Fruit fly (Drosophila melanogaster) whole organism, embryonic: Measurements from ENCODE around the gene RhoGAP5A.

Experiments
- Atf-2 ChIP-seq: fragments of 200-800 bp; sonication (Bioruptor generic); optimal IDR thresholded peaks from 2 replicates; lab custom pipeline; 2016; ENCODE audit warnings: missing biosample characterization, missing genetic modification characterization
- CG10543 ChIP-seq: fragments of 200-800 bp; sonication (Bioruptor generic); optimal IDR thresholded peaks from 3 replicates; lab custom pipeline; 2017; ENCODE audit warnings: missing biosample characterization, mild to moderate bottlenecking, missing genetic modification characterization, moderate library complexity
- CG11085 ChIP-seq: fragments of 200-800 bp; sonication (Bioruptor generic); IDR thresholded peaks from 2 replicates; pipeline ENCODE4 v1.3.6; 2022; ENCODE audit warnings: missing biosample characterization, missing genetic modification characterization
- CG12155 ChIP-seq: fragments of 200-800 bp; sonication (Bioruptor generic); optimal IDR thresholded peaks from 3 replicates; lab custom pipeline; 2016; ENCODE audit warnings: missing biosample characterization, missing genetic modification characterization
- CG12299 ChIP-seq: fragments of 200-800 bp; sonication (Bioruptor generic); optimal IDR thresholded peaks from 2 replicates; lab custom pipeline; 2018; ENCODE audit warnings: missing biosample characterization, mild to moderate bottlenecking, missing genetic modification characterization
- CG12744 ChIP-seq: fragments of 200-800 bp; sonication (Bioruptor generic); optimal IDR thresholded peaks from 2 replicates; lab custom pipeline; 2016; ENCODE audit warnings: missing biosample characterization, missing genetic modification characterization
- CG15479 ChIP-seq: fragments of 200-800 bp; sonication (Bioruptor generic); optimal IDR thresholded peaks from 3 replicates; lab custom pipeline; 2019; ENCODE audit warnings: missing biosample characterization, mild to moderate bottlenecking, missing genetic modification characterization, moderate library complexity
- CG15514 ChIP-seq: fragments of 200-800 bp; sonication (Bioruptor generic); optimal IDR thresholded peaks from 3 replicates; lab custom pipeline; 2017; ENCODE audit warnings: missing biosample characterization, missing genetic modification characterization, mild to moderate bottlenecking, moderate library complexity, missing genetic modification reagents
- CG15601 ChIP-seq: fragments of 200-800 bp; sonication (Bioruptor generic); optimal IDR thresholded peaks from 3 replicates; lab custom pipeline; 2019; ENCODE audit warnings: missing biosample characterization, mild to moderate bottlenecking, missing genetic modification characterization, moderate library complexity
- CG1647 ChIP-seq: fragments of 200-800 bp; sonication (Bioruptor generic); optimal IDR thresholded peaks from 3 replicates; lab custom pipeline; 2016; ENCODE audit warnings: missing biosample characterization, missing genetic modification characterization
- CG16815 ChIP-seq: fragments of 200-800 bp; sonication (Bioruptor generic); optimal IDR thresholded peaks from 3 replicates; lab custom pipeline; 2017; ENCODE audit warnings: missing biosample characterization, mild to moderate bottlenecking, missing genetic modification characterization
- CG1832 ChIP-seq: fragments of 200-800 bp; sonication (Bioruptor generic); optimal IDR thresholded peaks from 2 replicates; lab custom pipeline; 2017; ENCODE audit warnings: missing biosample characterization, mild to moderate bottlenecking, missing genetic modification characterization, inconsistent platforms
- CG2678 ChIP-seq: fragments of 200-800 bp; sonication (Bioruptor generic); optimal IDR thresholded peaks from 3 replicates; lab custom pipeline; 2019; ENCODE audit warnings: missing biosample characterization, mild to moderate bottlenecking, missing genetic modification characterization, moderate library complexity
- CG2712 ChIP-seq: fragments of 200-800 bp; optimal IDR thresholded peaks from 3 replicates; lab custom pipeline; 2019; ENCODE audit warnings: missing biosample characterization, mild to moderate bottlenecking, missing genetic modification characterization, moderate library complexity
- CG3281 ChIP-seq: fragments of 200-800 bp; sonication (Bioruptor generic); optimal IDR thresholded peaks from 3 replicates; lab custom pipeline; 2017; ENCODE audit warnings: missing biosample characterization, mild to moderate bottlenecking, missing genetic modification characterization
- CG34422 ChIP-seq: fragments of 200-800 bp; sonication (Bioruptor generic); IDR thresholded peaks from 3 replicates; pipeline ENCODE4 v1.3.6; 2022; ENCODE audit warnings: missing biosample characterization, missing genetic modification characterization
- CG43689 ChIP-seq: fragments of 200-800 bp; sonication (Bioruptor generic); IDR thresholded peaks from 2 replicates; pipeline ENCODE4 v1.3.6; 2022; ENCODE audit warnings: missing biosample characterization, missing genetic modification characterization
- CG6854 ChIP-seq: fragments of 200-800 bp; sonication (Bioruptor generic); optimal IDR thresholded peaks from 3 replicates; lab custom pipeline; 2017; ENCODE audit warnings: missing biosample characterization, mild to moderate bottlenecking, missing genetic modification characterization
- CG7928 ChIP-seq: fragments of 200-800 bp; sonication (Bioruptor generic); optimal IDR thresholded peaks from 2 replicates; lab custom pipeline; 2017; ENCODE audit warnings: missing biosample characterization, mild to moderate bottlenecking, missing genetic modification characterization
- CG7987 ChIP-seq: fragments of 200-800 bp; sonication (Bioruptor generic); optimal IDR thresholded peaks from 2 replicates; lab custom pipeline; 2018; ENCODE audit warnings: missing biosample characterization, mild to moderate bottlenecking, missing genetic modification characterization, moderate library complexity
- CG8089 ChIP-seq: fragments of 200-800 bp; sonication (Bioruptor generic); optimal IDR thresholded peaks from 3 replicates; lab custom pipeline; 2016; ENCODE audit warnings: missing biosample characterization, missing genetic modification characterization
- CG9817 ChIP-seq: fragments of 200-800 bp; sonication (Bioruptor generic); optimal IDR thresholded peaks from 2 replicates; lab custom pipeline; 2018; ENCODE audit warnings: missing biosample characterization, mild to moderate bottlenecking, missing genetic modification characterization, moderate library complexity
- Dip3 ChIP-seq: fragments of 200-800 bp; sonication (Bioruptor generic); optimal IDR thresholded peaks from 3 replicates; lab custom pipeline; 2016; ENCODE audit warnings: missing biosample characterization, missing genetic modification characterization
- E2f2 ChIP-seq: fragments of 200-800 bp; sonication (Bioruptor generic); IDR thresholded peaks from 2 replicates; pipeline ENCODE4 v1.3.6; 2022; ENCODE audit warnings: missing biosample characterization, missing genetic modification characterization
- Fer2 ChIP-seq: fragments of 200-800 bp; sonication (Bioruptor generic); optimal IDR thresholded peaks from 2 replicates; lab custom pipeline; 2018; ENCODE audit warnings: missing biosample characterization, mild to moderate bottlenecking, missing genetic modification characterization, moderate library complexity
- Hr39 ChIP-seq: fragments of >200 bp; optimal IDR thresholded peaks from 2 replicates; lab custom pipeline; 2017
- Lim3 ChIP-seq: fragments of 200-800 bp; sonication (Bioruptor generic); IDR thresholded peaks from 2 replicates; pipeline ENCODE4 v1.3.6; 2022; ENCODE audit warnings: missing biosample characterization, missing genetic modification characterization
- Med ChIP-seq: fragments of 200-800 bp; sonication (Bioruptor generic); peaks from one replicate; lab custom pipeline; 2016; ENCODE audit warnings: missing biosample characterization, missing genetic modification characterization, mild to moderate bottlenecking, inconsistent platforms, moderate library complexity
- Pdp1 ChIP-seq, 2 experiments: fragments of 200-800 bp; sonication (Bioruptor generic); optimal IDR thresholded peaks; 3 replicates each; lab custom pipeline; 2016; ENCODE audit warnings: missing biosample characterization in 2 of 2, missing genetic modification characterization in 2 of 2, mild to moderate bottlenecking in 1 of 2, moderate library complexity in 1 of 2
- Sin3A ChIP-seq: fragments of >200 bp; optimal IDR thresholded peaks from 2 replicates; lab custom pipeline; 2018
- Trl ChIP-seq, 3 experiments: fragments of >200 bp in 2 of 3; fragments of 200-800 bp in 1 of 3; sonication (Bioruptor generic) in 1 of 3; optimal IDR thresholded peaks; 2 replicates in 1 of 3; 3 replicates in 2 of 3; lab custom pipeline; 2016 to 2017; ENCODE audit warnings: missing biosample characterization in 1 of 3, missing genetic modification characterization in 1 of 3
- Xbp1 ChIP-seq: fragments of 200-800 bp; sonication (Bioruptor generic); optimal IDR thresholded peaks from 3 replicates; lab custom pipeline; 2016; ENCODE audit warnings: missing biosample characterization, mild to moderate bottlenecking, missing genetic modification characterization
- ab ChIP-seq: fragments of 200-800 bp; sonication (Bioruptor generic); optimal IDR thresholded peaks from 2 replicates; lab custom pipeline; 2016; ENCODE audit warnings: missing biosample characterization, missing genetic modification characterization
- br ChIP-seq: fragments of >200 bp; optimal IDR thresholded peaks from 2 replicates; lab custom pipeline; 2017
- btn ChIP-seq: fragments of 200-800 bp; sonication (Bioruptor generic); optimal IDR thresholded peaks from 2 replicates; lab custom pipeline; 2016; ENCODE audit warnings: missing biosample characterization, missing genetic modification characterization
- chinmo ChIP-seq: fragments of 200-800 bp; sonication (Bioruptor generic); IDR thresholded peaks from 4 replicates; pipeline ENCODE4 v1.3.6; 2022; ENCODE audit warnings: missing biosample characterization, missing genetic modification characterization; ENCODE audit not compliant: partially characterized antibody
- dmrt11E ChIP-seq: fragments of 200-800 bp; sonication (Bioruptor generic); optimal IDR thresholded peaks from 3 replicates; lab custom pipeline; 2018; ENCODE audit warnings: missing biosample characterization, mild to moderate bottlenecking, missing genetic modification characterization, moderate library complexity
- esg ChIP-seq: fragments of 200-800 bp; sonication (Bioruptor generic); conservative IDR thresholded peaks from 2 replicates; pipeline ENCODE4 v1.3.6; 2022; ENCODE audit warnings: missing biosample characterization, missing genetic modification characterization
- fd64A ChIP-seq: fragments of 200-800 bp; sonication (Bioruptor generic); optimal IDR thresholded peaks from 3 replicates; lab custom pipeline; 2018; ENCODE audit warnings: missing biosample characterization, mild to moderate bottlenecking, missing genetic modification characterization
- hb ChIP-seq: fragments of 200-800 bp; sonication (Bioruptor generic); IDR thresholded peaks from 3 replicates; pipeline ENCODE4 v1.3.6; 2022; ENCODE audit warnings: missing biosample characterization, missing genetic modification characterization; ENCODE audit not compliant: partially characterized antibody
- her ChIP-seq: fragments of 200-800 bp; sonication (Bioruptor generic); optimal IDR thresholded peaks from 2 replicates; lab custom pipeline; 2016; ENCODE audit warnings: missing biosample characterization, missing genetic modification characterization
- hkb ChIP-seq, 2 experiments: fragments of 200-800 bp in 1 of 2; fragments of >200 bp in 1 of 2; sonication (Bioruptor generic) in 1 of 2; IDR thresholded peaks in 1 of 2; optimal IDR thresholded peaks in 1 of 2; 2 replicates each; pipeline versions ENCODE4 v1.3.6 to Lab custom; 2017 to 2022; ENCODE audit warnings: missing biosample characterization in 1 of 2, missing genetic modification characterization in 1 of 2
- jing ChIP-seq: fragments of 200-800 bp; sonication (Bioruptor generic); optimal IDR thresholded peaks from 2 replicates; lab custom pipeline; 2018; ENCODE audit warnings: missing biosample characterization, mild to moderate bottlenecking, missing genetic modification characterization
- kni ChIP-seq: fragments of 200-800 bp; sonication (Bioruptor generic); optimal IDR thresholded peaks from 3 replicates; lab custom pipeline; 2017; ENCODE audit warnings: mild to moderate bottlenecking, missing biosample characterization, missing genetic modification reagents, missing genetic modification characterization
- psq ChIP-seq: fragments of 200-800 bp; sonication (Bioruptor generic); optimal IDR thresholded peaks from 2 replicates; lab custom pipeline; 2017; ENCODE audit warnings: missing biosample characterization, missing genetic modification characterization
- ro ChIP-seq: fragments of 200-800 bp; sonication (Bioruptor generic); IDR thresholded peaks from 2 replicates; pipeline ENCODE4 v1.3.6; 2022; ENCODE audit warnings: missing biosample characterization, missing genetic modification characterization
- sd ChIP-seq: fragments of 200-800 bp; sonication (Bioruptor generic); optimal IDR thresholded peaks from 3 replicates; lab custom pipeline; 2018; ENCODE audit warnings: missing biosample characterization, mild to moderate bottlenecking, missing genetic modification characterization, moderate library complexity
- seq ChIP-seq: fragments of 200-800 bp; sonication (Bioruptor generic); IDR thresholded peaks from 2 replicates; pipeline ENCODE4 v1.3.6; 2022; ENCODE audit warnings: missing biosample characterization, missing genetic modification characterization
- sob ChIP-seq: fragments of 200-800 bp; sonication (Bioruptor generic); IDR thresholded peaks from 2 replicates; pipeline ENCODE4 v1.3.6; 2022; ENCODE audit warnings: missing biosample characterization, missing genetic modification characterization
- tup ChIP-seq: fragments of 200-800 bp; sonication (Bioruptor generic); optimal IDR thresholded peaks from 2 replicates; lab custom pipeline; 2016; ENCODE audit warnings: missing biosample characterization, mild to moderate bottlenecking, missing genetic modification characterization, moderate library complexity
- yki ChIP-seq: fragments of >200 bp; optimal IDR thresholded peaks from 3 replicates; lab custom pipeline; 2018
- zen ChIP-seq: fragments of 200-800 bp; sonication (Bioruptor generic); optimal IDR thresholded peaks from 3 replicates; lab custom pipeline; 2018; ENCODE audit warnings: missing biosample characterization, mild to moderate bottlenecking, missing genetic modification characterization, moderate library complexity

Gene RhoGAP5A

dm6 chrX:5638588-5638987 lies 20.0 kb upstream of the RhoGAP5A start (continued):
- TF ChIP-seq CG8089 (GFP tag; lab: Kevin White, UChicago) (peak; percentile 15), Sin3A (lab: Kevin White, UChicago) (no peak), CG43689 (GFP tag; lab: Robert Waterston, UW) (no peak), sd (no peak), Atf-2 (GFP tag; lab: Kevin White, UChicago) (peak; percentile 10), fd64A (no peak), dmrt11E (tag; lab: Kevin White, UChicago) (peak; percentile 53), seq (GFP tag; lab: Robert Waterston, UW) (peak; percentile 46; the same call in 1 of the 2 replicates), esg (GFP tag; lab: Robert Waterston, UW) (peak; percentile 64; the same call in 1 of the 2 replicates), tup (GFP tag; lab: Kevin White, UChicago) (peak; percentile 9), CG3281 (GFP tag; lab: Kevin White, UChicago) (peak; percentile 57), CG2678 (tag; lab: Kevin White, UChicago) (peak; percentile 72), hb (GFP tag; lab: Robert Waterston, UW) (no peak), Lim3 (GFP tag; lab: Robert Waterston, UW) (no peak), CG15479 (no peak), CG12744 (no peak), CG7928 (GFP tag; lab: Kevin White, UChicago) (no peak), CG7987 (GFP tag; lab: Kevin White, UChicago) (no peak), Fer2 (tag; lab: Kevin White, UChicago) (peak; percentile 39), ro (GFP tag; lab: Robert Waterston, UW) (no peak), CG6854 (peak; percentile 61), Dip3 (peak; percentile 44), btn (GFP tag; lab: Kevin White, UChicago) (peak; percentile 4), E2f2 (GFP tag; lab: Robert Waterston, UW) (peak; percentile 20; the same call in 1 of the 2 replicates), CG1647 (peak; percentile 39), br (lab: Kevin White, UChicago) (no peak), CG16815 (GFP tag; lab: Kevin White, UChicago) (peak; percentile 27), CG10543 (GFP tag; lab: Kevin White, UChicago) (no peak), CG2712 (tag; lab: Kevin White, UChicago) (peak; percentile 51), CG11085 (GFP tag; lab: Robert Waterston, UW) (peak; percentile 52), Pdp1 (GFP tag; optimal IDR thresholded peaks at IDR 0.05; lab: Kevin White, UChicago) (peak in 1 of 2 experiments; percentile 42), kni (GFP tag; lab: Kevin White, UChicago) (no peak), CG9817 (tag; lab: Kevin White, UChicago) (peak; percentile 43), yki (lab: Kevin White, UChicago) (no peak)

- TF ChIP-seq br (lab: Kevin White, UChicago) (no peak), Hr39 (lab: Kevin White, UChicago) (no peak), CG12299 (no peak), her (no peak), CG1832 (GFP tag; lab: Kevin White, UChicago) (peak; percentile 90), ab (no peak), sob (GFP tag; lab: Robert Waterston, UW) (no peak), Xbp1 (GFP tag; lab: Kevin White, UChicago) (no peak), Trl (optimal IDR thresholded peaks at IDR 0.05; lab: Kevin White, UChicago) (peak; percentile 57 to 72), Trl (GFP tag; optimal IDR thresholded peaks at IDR 0.05; lab: Kevin White, UChicago) (no peak), CG15601 (tag; lab: Kevin White, UChicago) (no peak), hb (GFP tag; lab: Robert Waterston, UW) (no peak), jing (GFP tag; lab: Kevin White, UChicago) (no peak), CG15514 (GFP tag; lab: Kevin White, UChicago) (no peak), CG34422 (GFP tag; lab: Robert Waterston, UW) (no peak), hkb (optimal IDR thresholded peaks at IDR 0.05; lab: Kevin White, UChicago) (no peak), hkb (GFP tag; IDR thresholded peaks at IDR 0.05; lab: Robert Waterston, UW) (no peak), Med (peak; percentile 47), psq (GFP tag; lab: Kevin White, UChicago) (no peak), chinmo (GFP tag; lab: Robert Waterston, UW) (0 out of 4 replicates have a peak, but pooled peaks have one; percentile 20), zen (tag; lab: Kevin White, UChicago) (no peak), CG12155 (GFP tag; lab: Kevin White, UChicago) (no peak)
These were observed 18.9 kb upstream of the RhoGAP5A start for dm6 chrX:5637543-5637942.
